Worm (Caenorhabditis elegans): ENCODE measurements around the gene sek-5.

DNA sequence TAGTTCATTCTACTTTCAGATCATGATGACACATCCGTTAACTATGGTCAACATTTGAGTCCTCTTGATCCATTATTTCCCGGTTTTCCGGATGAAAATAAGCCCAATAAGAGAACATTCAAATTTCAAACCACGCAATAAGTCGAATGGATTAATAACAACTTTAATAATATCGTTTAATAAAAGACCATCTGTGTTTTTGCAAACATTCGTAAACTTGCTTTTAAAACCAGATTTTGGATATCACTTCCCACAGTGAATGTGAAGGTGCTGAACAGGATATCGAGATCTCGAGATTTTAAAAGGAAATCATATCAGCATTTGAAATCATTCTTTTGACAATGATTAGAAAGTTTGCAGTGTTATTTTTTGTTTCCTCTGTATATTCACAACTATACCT, 35.4 kb upstream of the sek-5 start, which contains the start of gene C26B9.7:
- TF ChIP-seq unc-130 (GFP tag; optimal IDR thresholded peaks at IDR 0.05) = no peak
- no peak for TF ChIP-seq R02D3.7 (tag; optimal IDR thresholded peaks at IDR 0.05)

Measured in whole organism, L4 larva.